Fruit fly (Drosophila melanogaster): Measurements from ENCODE around the gene CG2772.

DNA sequence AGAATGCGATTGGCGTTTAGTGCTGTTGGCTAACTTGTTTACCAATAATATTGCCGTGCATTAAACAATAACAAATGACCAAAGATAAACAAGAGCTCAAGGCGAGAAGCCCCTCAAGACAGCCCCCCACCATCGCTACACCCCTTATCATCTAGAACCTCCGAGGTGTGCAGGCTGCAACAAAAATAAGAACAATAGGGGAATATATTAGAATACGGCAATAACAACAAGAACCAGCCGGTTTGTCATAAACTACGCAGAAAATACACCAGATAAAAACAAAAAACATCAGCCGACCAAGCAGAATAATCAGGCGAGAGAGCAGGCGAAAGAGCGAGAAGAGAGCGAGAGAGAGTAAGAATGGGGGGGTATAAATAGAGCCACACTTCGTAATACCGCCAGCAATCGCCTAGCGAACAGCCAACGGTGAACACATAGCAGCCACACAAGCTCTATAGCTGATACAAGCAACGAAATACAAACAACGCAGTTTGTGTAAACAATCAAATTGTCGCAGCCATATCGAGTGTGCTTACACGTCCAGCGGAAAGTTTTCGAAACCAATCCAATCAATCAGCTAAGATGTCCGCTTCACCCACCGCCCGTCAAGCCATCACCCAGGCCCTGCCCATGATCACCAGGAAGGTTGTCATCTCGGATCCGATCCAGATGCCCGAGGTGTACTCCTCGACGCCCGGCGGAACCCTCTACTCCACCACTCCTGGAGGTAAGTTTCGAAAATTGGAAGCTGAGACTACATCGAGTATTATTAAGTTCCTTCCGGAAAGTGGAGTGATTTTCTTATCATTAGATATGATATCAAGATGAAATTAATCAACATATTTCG, 32.5 kb downstream of the CG2772 start, which contains the start of gene Thor:
- TF ChIP-seq Lpt (GFP tag; optimal IDR thresholded peaks at IDR 0.05) (no peak), fd85E (GFP tag; optimal IDR thresholded peaks at IDR 0.05) (peak; percentile 38)
